Worm (Caenorhabditis elegans) whole organism, L4 larva: ENCODE measurements around the gene mlt-4.
A peak's percentile ranks its signal among the peaks of the same experiment; 100 is the strongest.

Source experiments
- F10B5.3 ChIP-seq: sonication (generic microtip); optimal IDR thresholded peaks from 2 replicates; lab custom pipeline; 2016; ENCODE audit warnings: mild to moderate bottlenecking, missing genetic modification characterization, missing compliant biosample characterization
- F26F4.8 ChIP-seq: fragments of 200-800 bp; sonication (Bioruptor generic); conservative IDR thresholded peaks from 2 replicates; pipeline ENCODE4 v1.3.6; 2022; ENCODE audit warnings: missing genetic modification characterization, missing compliant biosample characterization
- T20F7.1 ChIP-seq: fragments of 200-800 bp; sonication (Bioruptor generic); optimal IDR thresholded peaks from 2 replicates; lab custom pipeline; 2018; ENCODE audit warnings: mild to moderate bottlenecking, missing genetic modification characterization, missing compliant biosample characterization
- Y105C5A.15 ChIP-seq: fragments of 200-800 bp; sonication (Bioruptor generic); IDR thresholded peaks from 2 replicates; pipeline ENCODE4 v1.3.6; 2022; ENCODE audit warnings: missing genetic modification characterization, missing compliant biosample characterization
- Y48G9A.11 ChIP-seq: fragments of 200-800 bp; sonication (Bioruptor generic); IDR thresholded peaks from 2 replicates; pipeline ENCODE4 v1.3.6; 2022; ENCODE audit warnings: missing genetic modification reagents, missing genetic modification characterization, missing compliant biosample characterization
- Y5F2A.4 ChIP-seq: fragments of 200-800 bp; sonication (Bioruptor generic); optimal IDR thresholded peaks from 2 replicates; lab custom pipeline; 2018; ENCODE audit warnings: mild to moderate bottlenecking, missing genetic modification characterization, missing compliant biosample characterization
- Y75B8A.6 ChIP-seq: fragments of 200-800 bp; sonication (Bioruptor generic); IDR thresholded peaks from 2 replicates; pipeline ENCODE4 v1.3.6; 2022; ENCODE audit warnings: missing genetic modification reagents, missing genetic modification characterization, missing compliant biosample characterization
- aha-1 ChIP-seq: fragments of 150-350 bp; peaks from one replicate; lab custom pipeline; 2014; ENCODE audit warnings: missing biosample characterization, missing genetic modification characterization
- aly-2 ChIP-seq: sonication (generic microtip); optimal IDR thresholded peaks from 2 replicates; lab custom pipeline; 2018; ENCODE audit warnings: missing biosample characterization, missing genetic modification characterization
- ama-1 ChIP-seq: fragments of 150-350 bp; optimal IDR thresholded peaks from 2 replicates; lab custom pipeline; 2014; ENCODE audit warnings: inconsistent platforms, mixed read lengths
- ceh-28 ChIP-seq: fragments of 150-350 bp; optimal IDR thresholded peaks from 2 replicates; lab custom pipeline; 2014; ENCODE audit warnings: missing biosample characterization, missing genetic modification reagents, missing genetic modification characterization
- ceh-62 ChIP-seq: sonication (generic microtip); optimal IDR thresholded peaks from 2 replicates; lab custom pipeline; 2017; ENCODE audit warnings: missing biosample characterization, missing genetic modification characterization
- ces-1 ChIP-seq: fragments of 150-350 bp; sonication (generic microtip); optimal IDR thresholded peaks from 4 replicates; lab custom pipeline; 2014; ENCODE audit warnings: missing biosample characterization, missing genetic modification reagents, missing genetic modification characterization
- ctbp-1 ChIP-seq: fragments of 200-800 bp; sonication (Bioruptor generic); IDR thresholded peaks from 2 replicates; pipeline ENCODE4 v1.3.6; 2022; ENCODE audit warnings: missing genetic modification reagents, missing genetic modification characterization, missing compliant biosample characterization
- daf-16 ChIP-seq, 3 experiments: sonication (generic microtip); optimal IDR thresholded peaks; 2 replicates each; lab custom pipeline; 2016 to 2017; ENCODE audit warnings: missing genetic modification characterization in 3 of 3, missing genetic modification reagents in 3 of 3, mild to moderate bottlenecking in 2 of 3, missing compliant biosample characterization in 2 of 3, missing biosample characterization in 1 of 3, moderate library complexity in 1 of 3
- daf-19 ChIP-seq: fragments of 200-800 bp; sonication (Bioruptor generic); conservative IDR thresholded peaks from 2 replicates; pipeline ENCODE4 v1.3.6; 2022; ENCODE audit warnings: missing genetic modification characterization, missing compliant biosample characterization
- daf-8 ChIP-seq: fragments of 200-800 bp; sonication (Bioruptor generic); IDR thresholded peaks from 2 replicates; pipeline ENCODE4 v1.3.6; 2022; ENCODE audit warnings: missing genetic modification characterization, missing compliant biosample characterization
- dmd-6 ChIP-seq: fragments of 200-800 bp; sonication (Bioruptor generic); IDR thresholded peaks from 2 replicates; pipeline ENCODE4 v1.3.6; 2022; ENCODE audit warnings: missing genetic modification reagents, missing genetic modification characterization, missing compliant biosample characterization
- dmd-9 ChIP-seq: fragments of 200-800 bp; sonication (Bioruptor generic); IDR thresholded peaks from 2 replicates; pipeline ENCODE4 v1.3.6; 2022; ENCODE audit warnings: missing genetic modification reagents, missing genetic modification characterization, missing compliant biosample characterization
- egl-43 ChIP-seq: fragments of 200-800 bp; sonication (Bioruptor generic); IDR thresholded peaks from 2 replicates; pipeline ENCODE4 v1.3.6; 2022; ENCODE audit warnings: missing genetic modification reagents, missing genetic modification characterization, missing compliant biosample characterization
- fkh-10 ChIP-seq: fragments of 150-350 bp; optimal IDR thresholded peaks from 2 replicates; lab custom pipeline; 2014; ENCODE audit warnings: missing biosample characterization, missing genetic modification reagents, missing genetic modification characterization
- hlh-30 ChIP-seq: sonication (generic microtip); optimal IDR thresholded peaks from 2 replicates; lab custom pipeline; 2017; ENCODE audit warnings: antibody characterized with exemption, mild to moderate bottlenecking, missing genetic modification characterization, missing compliant biosample characterization; ENCODE audit not compliant: insufficient read depth
- jun-1 ChIP-seq: fragments of 150-350 bp; optimal IDR thresholded peaks from 2 replicates; lab custom pipeline; 2014; ENCODE audit warnings: missing biosample characterization, missing genetic modification reagents, missing genetic modification characterization
- lin-15B ChIP-seq: fragments of 150-350 bp; sonication (generic microtip); optimal IDR thresholded peaks from 3 replicates; lab custom pipeline; 2014; ENCODE audit warnings: missing biosample characterization, missing genetic modification characterization
- lin-38 ChIP-seq: fragments of 200-800 bp; sonication (Bioruptor generic); IDR thresholded peaks from 2 replicates; pipeline ENCODE4 v1.3.6; 2022; ENCODE audit warnings: missing genetic modification reagents, missing genetic modification characterization, missing compliant biosample characterization
- lin-39 ChIP-seq: fragments of 150-350 bp; optimal IDR thresholded peaks from 2 replicates; lab custom pipeline; 2014; ENCODE audit warnings: missing biosample characterization, missing genetic modification reagents, missing genetic modification characterization
- lir-3 ChIP-seq: sonication (generic microtip); optimal IDR thresholded peaks from 2 replicates; lab custom pipeline; 2016; ENCODE audit warnings: mild to moderate bottlenecking, missing genetic modification characterization, missing compliant biosample characterization
- madf-5 ChIP-seq, 2 experiments: fragments of 200-800 bp; sonication (Bioruptor generic); IDR thresholded peaks; 2 replicates each; pipeline ENCODE4 v1.3.6; 2022; ENCODE audit warnings: missing compliant biosample characterization in 2 of 2, missing genetic modification characterization in 2 of 2
- madf-9 ChIP-seq: fragments of 200-800 bp; sonication (Bioruptor generic); conservative IDR thresholded peaks from 2 replicates; pipeline ENCODE4 v1.3.6; 2022; ENCODE audit warnings: missing genetic modification reagents, missing genetic modification characterization, missing compliant biosample characterization
- mes-2 ChIP-seq: sonication (generic microtip); optimal IDR thresholded peaks from 2 replicates; lab custom pipeline; 2016; ENCODE audit warnings: missing genotype, mild to moderate bottlenecking, missing genetic modification characterization, missing compliant biosample characterization; ENCODE audit not compliant: poor library complexity, severe bottlenecking
- mxl-3 ChIP-seq: fragments of 200-800 bp; sonication (Bioruptor generic); optimal IDR thresholded peaks from 2 replicates; lab custom pipeline; 2018; ENCODE audit warnings: mild to moderate bottlenecking, missing genetic modification characterization, missing compliant biosample characterization
- nhr-102 ChIP-seq: sonication (generic microtip); optimal IDR thresholded peaks from 2 replicates; lab custom pipeline; 2016; ENCODE audit warnings: mild to moderate bottlenecking, missing genetic modification characterization, moderate library complexity, missing compliant biosample characterization
- nhr-237 ChIP-seq: sonication (generic microtip); optimal IDR thresholded peaks from 2 replicates; lab custom pipeline; 2017; ENCODE audit warnings: missing biosample characterization, missing genetic modification characterization
- nhr-25 ChIP-seq: sonication (generic microtip); optimal IDR thresholded peaks from 2 replicates; lab custom pipeline; 2017; ENCODE audit warnings: missing genetic modification characterization, mild to moderate bottlenecking, missing compliant biosample characterization, antibody characterized with exemption, moderate library complexity, borderline replicate concordance; ENCODE audit not compliant: insufficient read depth
- nhr-42 ChIP-seq: fragments of 200-800 bp; sonication (Bioruptor generic); IDR thresholded peaks from 2 replicates; pipeline ENCODE4 v1.3.6; 2022; ENCODE audit warnings: missing genetic modification characterization, missing compliant biosample characterization
- nhr-76 ChIP-seq: fragments of 150-350 bp; optimal IDR thresholded peaks from 2 replicates; lab custom pipeline; 2014; ENCODE audit warnings: missing biosample characterization, missing genetic modification characterization
- nhr-77 ChIP-seq: fragments of 150-350 bp; optimal IDR thresholded peaks from 2 replicates; lab custom pipeline; 2014; ENCODE audit warnings: missing biosample characterization, missing genetic modification characterization
- pha-4 ChIP-seq, 2 experiments: fragments of 150-350 bp in 1 of 2; fragments of 200-800 bp in 1 of 2; sonication (Bioruptor generic) in 1 of 2; IDR thresholded peaks in 1 of 2; optimal IDR thresholded peaks in 1 of 2; 2 replicates each; pipeline versions ENCODE4 v1.3.6 to Lab custom; 2014 to 2022; ENCODE audit warnings: missing genetic modification characterization in 2 of 2, missing genetic modification reagents in 2 of 2, missing biosample characterization in 1 of 2, missing compliant biosample characterization in 1 of 2
- php-3 ChIP-seq: fragments of 200-800 bp; sonication (Bioruptor generic); IDR thresholded peaks from 2 replicates; pipeline ENCODE4 v1.3.6; 2022; ENCODE audit warnings: missing genetic modification reagents, missing genetic modification characterization, missing compliant biosample characterization
- saeg-2 ChIP-seq: fragments of 200-800 bp; sonication (Bioruptor generic); IDR thresholded peaks from 2 replicates; pipeline ENCODE4 v1.3.6; 2022; ENCODE audit warnings: missing genetic modification reagents, missing genetic modification characterization, missing compliant biosample characterization
- sdz-12 ChIP-seq: fragments of 200-800 bp; sonication (Bioruptor generic); optimal IDR thresholded peaks from 2 replicates; lab custom pipeline; 2018; ENCODE audit warnings: mild to moderate bottlenecking, missing genetic modification characterization, missing compliant biosample characterization
- set-16 ChIP-seq: fragments of 200-800 bp; sonication (Bioruptor generic); IDR thresholded peaks from 2 replicates; pipeline ENCODE4 v1.3.6; 2022; ENCODE audit warnings: missing genetic modification reagents, missing genetic modification characterization, missing compliant biosample characterization
- spr-1 ChIP-seq: sonication (generic microtip); optimal IDR thresholded peaks from 2 replicates; lab custom pipeline; 2016; ENCODE audit warnings: mild to moderate bottlenecking, missing genetic modification characterization, missing compliant biosample characterization
- spr-3 ChIP-seq: fragments of 200-800 bp; sonication (Bioruptor generic); optimal IDR thresholded peaks from 2 replicates; lab custom pipeline; 2018; ENCODE audit warnings: mild to moderate bottlenecking, missing genetic modification characterization, missing compliant biosample characterization
- tra-1 ChIP-seq: fragments of 200-800 bp; sonication (Bioruptor generic); IDR thresholded peaks from 2 replicates; pipeline ENCODE4 v1.3.6; 2022; ENCODE audit warnings: missing genetic modification reagents, missing genetic modification characterization, missing compliant biosample characterization
- unc-62 ChIP-seq, 3 experiments: fragments of 150-350 bp in 1 of 3; sonication (generic microtip); optimal IDR thresholded peaks in 2 of 3; peaks in 1 of 3; 1 replicate in 1 of 3; 2 replicates in 2 of 3; lab custom pipeline; 2014 to 2017; ENCODE audit warnings: missing biosample characterization in 3 of 3, missing genetic modification characterization in 3 of 3, missing genetic modification reagents in 3 of 3, missing genotype in 1 of 3
- zag-1 ChIP-seq: fragments of 150-350 bp; optimal IDR thresholded peaks from 2 replicates; lab custom pipeline; 2014; ENCODE audit warnings: missing biosample characterization, missing genetic modification characterization
- zfp-2 ChIP-seq: sonication (generic microtip); optimal IDR thresholded peaks from 2 replicates; lab custom pipeline; 2016; ENCODE audit warnings: mild to moderate bottlenecking, missing genetic modification characterization, missing compliant biosample characterization
- zip-11 ChIP-seq: fragments of 200-800 bp; sonication (Bioruptor generic); IDR thresholded peaks from 2 replicates; pipeline ENCODE4 v1.3.6; 2022; ENCODE audit warnings: missing genetic modification characterization, missing compliant biosample characterization
- zip-2 ChIP-seq: fragments of 150-350 bp; optimal IDR thresholded peaks from 2 replicates; lab custom pipeline; 2014; ENCODE audit warnings: missing biosample characterization, missing genetic modification characterization

Gene mlt-4

ce11 chrV:20266992-20267391 is 22.2 kb downstream of the mlt-4 start, which contains the start of gene mdt-17:
TSS of gene mdt-17 (minus strand) at chrV:20267247.
- TF ChIP-seq tra-1 (GFP tag; lab: Robert Waterston, UW): no peak
- no peak for TF ChIP-seq Y75B8A.6 (GFP tag; lab: Robert Waterston, UW)
- TF ChIP-seq Y48G9A.11 (GFP tag; lab: Robert Waterston, UW): 0 out of 2 replicates have a peak, but pooled peaks have one; percentile 52
- TF ChIP-seq php-3 (GFP tag; lab: Robert Waterston, UW): no peak
- TF ChIP-seq pha-4 (GFP tag; IDR thresholded peaks at IDR 0.05; lab: Robert Waterston, UW): peak; percentile 52; the same call in 1 of the 2 replicates
- TF ChIP-seq pha-4 (tag; optimal IDR thresholded peaks at IDR 0.05; lab: Kevin White, UChicago): no peak
- TF ChIP-seq hlh-30 (tag; lab: Kevin White, UChicago): no peak
- no peak for TF ChIP-seq mxl-3
- no peak for TF ChIP-seq madf-5 (GFP tag; IDR thresholded peaks at IDR 0.05; lab: Robert Waterston, UW)
- no peak for TF ChIP-seq ceh-28 (tag; lab: Kevin White, UChicago)
- TF ChIP-seq jun-1: no peak
- peak; percentile 50 for TF ChIP-seq lin-38 (GFP tag; lab: Robert Waterston, UW)
- TF ChIP-seq Y105C5A.15 (GFP tag; lab: Robert Waterston, UW): no peak
- TF ChIP-seq aly-2 (tag; lab: Kevin White, UChicago): no peak
- no peak for TF ChIP-seq F10B5.3 (tag; lab: Kevin White, UChicago)
- TF ChIP-seq aha-1: peak; percentile 72
- no peak for TF ChIP-seq spr-1 (tag; lab: Kevin White, UChicago)
- no peak for TF ChIP-seq nhr-102
- TF ChIP-seq nhr-77 (tag; lab: Kevin White, UChicago): no peak
- TF ChIP-seq F26F4.8 (GFP tag; lab: Robert Waterston, UW): 0 out of 2 replicates have a peak, but pooled peaks have one; percentile 26
- TF ChIP-seq nhr-237 (tag; lab: Kevin White, UChicago): no peak
- no peak for TF ChIP-seq zip-2 (tag; lab: Kevin White, UChicago)
- no peak for TF ChIP-seq daf-19
- TF ChIP-seq fkh-10 (GFP tag; lab: Kevin White, UChicago): no peak
- no peak for TF ChIP-seq dmd-6 (GFP tag; lab: Robert Waterston, UW)
- TF ChIP-seq Y5F2A.4 (GFP tag; lab: Kevin White, UChicago): no peak
- no peak for TF ChIP-seq unc-62 (GFP tag; optimal IDR thresholded peaks at IDR 0.05 in 1 of 2; lab: Kevin White, UChicago)
- no peak for TF ChIP-seq unc-62 (tag; optimal IDR thresholded peaks at IDR 0.05; lab: Kevin White, UChicago)
- no peak for TF ChIP-seq nhr-76
- no peak for TF ChIP-seq sdz-12
- TF ChIP-seq daf-16 (GFP tag; optimal IDR thresholded peaks at IDR 0.05; lab: Kevin White, UChicago): no peak
- peak; percentile 5 for TF ChIP-seq daf-16 (tag; optimal IDR thresholded peaks at IDR 0.05; lab: Kevin White, UChicago)
- TF ChIP-seq mes-2: no peak
- TF ChIP-seq daf-8 (GFP tag; lab: Robert Waterston, UW): no peak
- TF ChIP-seq zip-11 (GFP tag; lab: Robert Waterston, UW): no peak
- no peak for TF ChIP-seq ceh-62
- peak; percentile 18 for TF ChIP-seq ama-1 (lab: Kevin White, UChicago)
- TF ChIP-seq ctbp-1 (GFP tag; lab: Robert Waterston, UW): 0 out of 2 replicates have a peak, but pooled peaks have one; percentile 40
- no peak for TF ChIP-seq set-16 (GFP tag; lab: Robert Waterston, UW)
- no peak for TF ChIP-seq spr-3 (GFP tag; lab: Kevin White, UChicago)
- no peak for TF ChIP-seq dmd-9 (GFP tag; lab: Robert Waterston, UW)
- no peak for TF ChIP-seq lin-39
- TF ChIP-seq zag-1 (tag; lab: Kevin White, UChicago): no peak
- TF ChIP-seq madf-9 (GFP tag; lab: Robert Waterston, UW): no peak
- TF ChIP-seq egl-43 (GFP tag; lab: Robert Waterston, UW): no peak
- TF ChIP-seq lin-15B: no peak
- no peak for TF ChIP-seq saeg-2 (GFP tag; lab: Robert Waterston, UW)
- no peak for TF ChIP-seq T20F7.1 (GFP tag; lab: Kevin White, UChicago)
- TF ChIP-seq lir-3: no peak
- no peak for TF ChIP-seq ces-1 (GFP tag; lab: Kevin White, UChicago)
- no peak for TF ChIP-seq nhr-42 (GFP tag; lab: Robert Waterston, UW)
- TF ChIP-seq zfp-2 (tag; lab: Kevin White, UChicago): no peak
- no peak for TF ChIP-seq nhr-25 (tag; lab: Kevin White, UChicago)
